Fruit fly (Drosophila melanogaster) whole organism, embryonic: Measurements from ENCODE around the gene CG17652.
A peak's percentile ranks its signal among the peaks of the same experiment; 100 is the strongest.

Experiments
- Adf1 ChIP-seq: fragments of 200-800 bp; sonication (Bioruptor generic); IDR thresholded peaks from 2 replicates; pipeline ENCODE4 v1.3.6; 2022; ENCODE audit warnings: missing biosample characterization, missing genetic modification characterization
- Atf-2 ChIP-seq: fragments of 200-800 bp; sonication (Bioruptor generic); optimal IDR thresholded peaks from 2 replicates; lab custom pipeline; 2016; ENCODE audit warnings: missing biosample characterization, missing genetic modification characterization
- CG10321 ChIP-seq: fragments of 200-800 bp; sonication (Bioruptor generic); IDR thresholded peaks from 2 replicates; pipeline ENCODE4 v1.3.6; 2022; ENCODE audit warnings: missing biosample characterization, missing genetic modification characterization
- CG11398 ChIP-seq: fragments of 200-800 bp; sonication (Bioruptor generic); optimal IDR thresholded peaks from 2 replicates; lab custom pipeline; 2016; ENCODE audit warnings: missing biosample characterization, missing genetic modification characterization
- CG12155 ChIP-seq: fragments of 200-800 bp; sonication (Bioruptor generic); optimal IDR thresholded peaks from 3 replicates; lab custom pipeline; 2016; ENCODE audit warnings: missing biosample characterization, missing genetic modification characterization
- CG1529 ChIP-seq: fragments of 200-800 bp; sonication (Bioruptor generic); optimal IDR thresholded peaks from 3 replicates; lab custom pipeline; 2018; ENCODE audit warnings: missing biosample characterization, missing genetic modification characterization
- CG17568 ChIP-seq: fragments of 200-800 bp; sonication (Bioruptor generic); optimal IDR thresholded peaks from 2 replicates; lab custom pipeline; 2018; ENCODE audit warnings: missing biosample characterization, mild to moderate bottlenecking, missing genetic modification characterization, moderate library complexity
- CG17612 ChIP-seq: fragments of 200-800 bp; sonication (Bioruptor generic); IDR thresholded peaks from 2 replicates; pipeline ENCODE4 v1.3.6; 2022; ENCODE audit warnings: missing biosample characterization, missing genetic modification characterization
- CG18262 ChIP-seq: fragments of 200-800 bp; optimal IDR thresholded peaks from 3 replicates; lab custom pipeline; 2019; ENCODE audit warnings: missing biosample characterization, mild to moderate bottlenecking, missing genetic modification characterization, moderate library complexity
- CG2712 ChIP-seq: fragments of 200-800 bp; optimal IDR thresholded peaks from 3 replicates; lab custom pipeline; 2019; ENCODE audit warnings: missing biosample characterization, mild to moderate bottlenecking, missing genetic modification characterization, moderate library complexity
- CG30403 ChIP-seq: fragments of 200-800 bp; sonication (Bioruptor generic); optimal IDR thresholded peaks from 3 replicates; lab custom pipeline; 2016; ENCODE audit warnings: missing biosample characterization, missing genetic modification characterization
- CG31365 ChIP-seq: fragments of 200-800 bp; sonication (Bioruptor generic); optimal IDR thresholded peaks from 2 replicates; lab custom pipeline; 2018; ENCODE audit warnings: missing biosample characterization, mild to moderate bottlenecking, missing genetic modification characterization
- CG31441 ChIP-seq: fragments of 200-800 bp; sonication (Bioruptor generic); IDR thresholded peaks from 2 replicates; pipeline ENCODE4 v1.3.6; 2022; ENCODE audit warnings: missing biosample characterization, missing genetic modification characterization
- CG8924 ChIP-seq: fragments of 200-800 bp; optimal IDR thresholded peaks from 3 replicates; lab custom pipeline; 2019; ENCODE audit warnings: missing biosample characterization, mild to moderate bottlenecking, missing genetic modification characterization, moderate library complexity
- CG9876 ChIP-seq: fragments of 200-800 bp; sonication (Bioruptor generic); optimal IDR thresholded peaks from 2 replicates; lab custom pipeline; 2016; ENCODE audit warnings: missing biosample characterization, missing genetic modification characterization
- CHES-1-like ChIP-seq: fragments of 200-800 bp; sonication (Bioruptor generic); optimal IDR thresholded peaks from 2 replicates; lab custom pipeline; 2016; ENCODE audit warnings: missing biosample characterization, missing genetic modification characterization
- Dll ChIP-seq: fragments of 200-800 bp; sonication (Bioruptor generic); IDR thresholded peaks from 4 replicates; pipeline ENCODE4 v1.3.6; 2022; ENCODE audit warnings: missing biosample characterization, missing genetic modification characterization; ENCODE audit not compliant: partially characterized antibody
- HLH4C ChIP-seq: fragments of 200-800 bp; sonication (Bioruptor generic); IDR thresholded peaks from 3 replicates; pipeline ENCODE4 v1.3.6; 2022; ENCODE audit warnings: missing biosample characterization, missing genetic modification characterization; ENCODE audit not compliant: partially characterized antibody
- HmgD ChIP-seq: fragments of 200-800 bp; sonication (Bioruptor generic); optimal IDR thresholded peaks from 3 replicates; lab custom pipeline; 2016; ENCODE audit warnings: missing biosample characterization, missing genetic modification characterization
- Hr51 ChIP-seq, 2 experiments: fragments of 200-800 bp; sonication (Bioruptor generic); optimal IDR thresholded peaks; 2 replicates in 1 of 2; 3 replicates in 1 of 2; lab custom pipeline; 2016 to 2018; ENCODE audit warnings: missing biosample characterization in 2 of 2, missing genetic modification characterization in 2 of 2, mild to moderate bottlenecking in 1 of 2, moderate library complexity in 1 of 2
- Jarid2 ChIP-seq: fragments of 200-800 bp; sonication (Bioruptor generic); optimal IDR thresholded peaks from 3 replicates; lab custom pipeline; 2017; ENCODE audit warnings: mild to moderate bottlenecking, missing biosample characterization, missing genetic modification reagents, missing genetic modification characterization
- Max ChIP-seq: fragments of 200-800 bp; sonication (Bioruptor generic); optimal IDR thresholded peaks from 2 replicates; lab custom pipeline; 2016; ENCODE audit warnings: missing biosample characterization, mild to moderate bottlenecking, missing genetic modification characterization
- Med ChIP-seq: fragments of 200-800 bp; sonication (Bioruptor generic); peaks from one replicate; lab custom pipeline; 2016; ENCODE audit warnings: missing biosample characterization, missing genetic modification characterization, mild to moderate bottlenecking, inconsistent platforms, moderate library complexity
- Myb ChIP-seq: fragments of 200-800 bp; sonication (Bioruptor generic); optimal IDR thresholded peaks from 2 replicates; lab custom pipeline; 2016; ENCODE audit warnings: missing biosample characterization, missing genetic modification characterization
- NK7.1 ChIP-seq: fragments of 200-800 bp; sonication (Bioruptor generic); optimal IDR thresholded peaks from 3 replicates; lab custom pipeline; 2016; ENCODE audit warnings: missing biosample characterization, missing genetic modification characterization
- Optix ChIP-seq: fragments of 200-800 bp; sonication (Bioruptor generic); IDR thresholded peaks from 3 replicates; pipeline ENCODE4 v1.3.6; 2022; ENCODE audit warnings: missing biosample characterization, missing genetic modification characterization
- Stat92E ChIP-seq, 3 experiments: fragments of >200 bp in 2 of 3; fragments of 200-800 bp in 1 of 3; sonication (Bioruptor generic) in 1 of 3; optimal IDR thresholded peaks; 2 replicates each; lab custom pipeline; 2017 to 2019; ENCODE audit warnings: missing biosample characterization in 3 of 3, missing genetic modification characterization in 3 of 3, mild to moderate bottlenecking in 1 of 3, moderate library complexity in 1 of 3
- Taf1 ChIP-seq: fragments of 200-800 bp; sonication (Bioruptor generic); IDR thresholded peaks from 2 replicates; pipeline ENCODE4 v1.3.6; 2022; ENCODE audit warnings: missing biosample characterization, missing genetic modification characterization
- Usf ChIP-seq: fragments of 200-800 bp; sonication (Bioruptor generic); optimal IDR thresholded peaks from 2 replicates; lab custom pipeline; 2017; ENCODE audit warnings: missing genotype, missing biosample characterization, missing genetic modification characterization
- bab2 ChIP-seq: fragments of 200-800 bp; sonication (Bioruptor generic); optimal IDR thresholded peaks from 2 replicates; lab custom pipeline; 2016; ENCODE audit warnings: missing biosample characterization, missing genetic modification characterization
- chinmo ChIP-seq: fragments of 200-800 bp; sonication (Bioruptor generic); IDR thresholded peaks from 4 replicates; pipeline ENCODE4 v1.3.6; 2022; ENCODE audit warnings: missing biosample characterization, missing genetic modification characterization; ENCODE audit not compliant: partially characterized antibody
- chn ChIP-seq: fragments of 200-800 bp; sonication (Bioruptor generic); optimal IDR thresholded peaks from 2 replicates; lab custom pipeline; 2016; ENCODE audit warnings: missing biosample characterization, missing genetic modification characterization
- ci ChIP-seq: fragments of 200-800 bp; sonication (Bioruptor generic); IDR thresholded peaks from 3 replicates; pipeline ENCODE4 v1.3.6; 2022; ENCODE audit warnings: missing biosample characterization, missing genetic modification characterization
- crp ChIP-seq, 2 experiments: fragments of 200-800 bp; sonication (Bioruptor generic); optimal IDR thresholded peaks; 2 replicates in 1 of 2; 3 replicates in 1 of 2; lab custom pipeline; 2017; ENCODE audit warnings: missing biosample characterization in 2 of 2, missing genetic modification characterization in 2 of 2, mild to moderate bottlenecking in 1 of 2, moderate library complexity in 1 of 2
- dmrt99B ChIP-seq: fragments of 200-800 bp; sonication (Bioruptor generic); optimal IDR thresholded peaks from 2 replicates; lab custom pipeline; 2018; ENCODE audit warnings: missing biosample characterization, mild to moderate bottlenecking, missing genetic modification characterization, moderate library complexity
- eyg ChIP-seq: fragments of 200-800 bp; sonication (Bioruptor generic); optimal IDR thresholded peaks from 3 replicates; lab custom pipeline; 2016; ENCODE audit warnings: missing biosample characterization, missing genetic modification characterization
- fd3F ChIP-seq: fragments of 200-800 bp; sonication (Bioruptor generic); optimal IDR thresholded peaks from 2 replicates; lab custom pipeline; 2018; ENCODE audit warnings: missing biosample characterization, mild to moderate bottlenecking, missing genetic modification characterization, moderate library complexity
- fd96Cb ChIP-seq: fragments of 200-800 bp; sonication (Bioruptor generic); optimal IDR thresholded peaks from 2 replicates; lab custom pipeline; 2018; ENCODE audit warnings: missing biosample characterization, mild to moderate bottlenecking, missing genetic modification characterization, moderate library complexity
- fu2 ChIP-seq: fragments of 200-800 bp; sonication (Bioruptor generic); optimal IDR thresholded peaks from 2 replicates; lab custom pipeline; 2016; ENCODE audit warnings: missing biosample characterization, missing genetic modification characterization
- gcm2 ChIP-seq: fragments of 200-800 bp; sonication (Bioruptor generic); optimal IDR thresholded peaks from 2 replicates; lab custom pipeline; 2016; ENCODE audit warnings: missing biosample characterization, missing genetic modification characterization
- grau ChIP-seq: fragments of 200-800 bp; optimal IDR thresholded peaks from 3 replicates; lab custom pipeline; 2019; ENCODE audit warnings: missing biosample characterization, mild to moderate bottlenecking, missing genetic modification characterization, moderate library complexity
- gro ChIP-seq: fragments of 200-800 bp; sonication (Bioruptor generic); optimal IDR thresholded peaks from 2 replicates; lab custom pipeline; 2016; ENCODE audit warnings: missing biosample characterization, missing genetic modification characterization
- luna ChIP-seq: fragments of 200-800 bp; sonication (Bioruptor generic); optimal IDR thresholded peaks from 2 replicates; lab custom pipeline; 2016; ENCODE audit warnings: missing biosample characterization, missing genetic modification characterization
- pzg ChIP-seq: fragments of 200-800 bp; sonication (Bioruptor generic); optimal IDR thresholded peaks from 3 replicates; lab custom pipeline; 2018; ENCODE audit warnings: missing biosample characterization, mild to moderate bottlenecking, missing genetic modification characterization, moderate library complexity
- ro ChIP-seq: fragments of 200-800 bp; sonication (Bioruptor generic); IDR thresholded peaks from 2 replicates; pipeline ENCODE4 v1.3.6; 2022; ENCODE audit warnings: missing biosample characterization, missing genetic modification characterization
- sens-2 ChIP-seq: fragments of 200-800 bp; sonication (Bioruptor generic); IDR thresholded peaks from 2 replicates; pipeline ENCODE4 v1.3.6; 2022; ENCODE audit warnings: missing biosample characterization, missing genetic modification characterization
- shn ChIP-seq: fragments of 200-800 bp; sonication (Bioruptor generic); optimal IDR thresholded peaks from 3 replicates; lab custom pipeline; 2016; ENCODE audit warnings: missing biosample characterization, missing genetic modification characterization
- toy ChIP-seq: fragments of 200-800 bp; sonication (Bioruptor generic); IDR thresholded peaks from 2 replicates; pipeline ENCODE4 v1.3.6; 2022; ENCODE audit warnings: missing biosample characterization, missing genetic modification characterization
- trh ChIP-seq: fragments of 200-800 bp; sonication (Bioruptor generic); optimal IDR thresholded peaks from 2 replicates; lab custom pipeline; 2016; ENCODE audit warnings: missing biosample characterization, missing genetic modification characterization
- tx ChIP-seq: fragments of 200-800 bp; sonication (Bioruptor generic); optimal IDR thresholded peaks from 2 replicates; lab custom pipeline; 2016; ENCODE audit warnings: missing biosample characterization, missing genetic modification characterization
- usp ChIP-seq: fragments of >200 bp; optimal IDR thresholded peaks from 2 replicates; lab custom pipeline; 2017; ENCODE audit warnings: missing biosample characterization, missing genetic modification characterization

CG17652 gene

dm6 chr2L:1729607-1730011 lies 2.5 kb downstream of the CG17652 start, which contains the start of the genes Eno and CG31937 (continued):
- TF ChIP-seq tx (no peak), CHES-1-like (GFP tag; lab: Kevin White, UChicago) (peak; percentile 59), shn (GFP tag; lab: Kevin White, UChicago) (peak; percentile 43), trh (GFP tag; lab: Kevin White, UChicago) (no peak), gro (GFP tag; lab: Kevin White, UChicago) (peak; percentile 25), Adf1 (GFP tag; lab: Robert Waterston, UW) (0 out of 2 replicates have a peak, but pooled peaks have one; percentile 39), fd3F (GFP tag; lab: Kevin White, UChicago) (peak; percentile 3), chn (GFP tag; lab: Kevin White, UChicago) (peak; percentile 4), Hr51 (GFP tag; optimal IDR thresholded peaks at IDR 0.05; lab: Kevin White, UChicago) (peak in 1 of 2 experiments; percentile 28), CG30403 (peak; percentile 63), Jarid2 (GFP tag; lab: Kevin White, UChicago) (peak; percentile 4), luna (no peak), Myb (peak; percentile 8), pzg (GFP tag; lab: Kevin White, UChicago) (peak; percentile 50), dmrt99B (tag; lab: Kevin White, UChicago) (peak; percentile 40), Taf1 (peak; percentile 45; the same call in 1 of the 2 replicates), HmgD (peak; percentile 21), CG2712 (peak; percentile 37), Atf-2 (GFP tag; lab: Kevin White, UChicago) (peak; percentile 1), CG9876 (GFP tag; lab: Kevin White, UChicago) (no peak), ci (peak; percentile 63; the same call in 2 of the 3 replicates), CG31441 (GFP tag; lab: Robert Waterston, UW) (peak; percentile 50; the same call in 1 of the 2 replicates), CG8924 (peak; percentile 44), gcm2 (GFP tag; lab: Kevin White, UChicago) (no peak), CG1529 (GFP tag; lab: Kevin White, UChicago) (peak; percentile 28), eyg (GFP tag; lab: Kevin White, UChicago) (peak; percentile 11), Max (GFP tag; lab: Kevin White, UChicago) (peak; percentile 32), NK7.1 (GFP tag; lab: Kevin White, UChicago) (no peak), HLH4C (GFP tag; lab: Robert Waterston, UW) (no peak), bab2 (peak; percentile 10), CG18262 (tag; lab: Kevin White, UChicago) (peak; percentile 22), toy (GFP tag; lab: Robert Waterston, UW) (no peak), Usf (GFP tag; lab: Kevin White, UChicago) (no peak), Dll (GFP tag; lab: Robert Waterston, UW) (0 out of 4 replicates have a peak, but pooled peaks have one; percentile 32), Med (GFP tag; lab: Kevin White, UChicago) (peak; percentile 85), CG31365 (tag; lab: Kevin White, UChicago) (no peak), chinmo (GFP tag; lab: Robert Waterston, UW) (no peak), fd96Cb (tag; lab: Kevin White, UChicago) (no peak), usp (GFP tag; lab: Kevin White, UChicago) (no peak), Stat92E (GFP tag; optimal IDR thresholded peaks at IDR 0.05; lab: Kevin White, UChicago) (no peak), fu2 (GFP tag; lab: Kevin White, UChicago) (peak; percentile 27), CG17568 (GFP tag; lab: Kevin White, UChicago) (no peak), Optix (GFP tag; lab: Robert Waterston, UW) (0 out of 3 replicates have a peak, but pooled peaks have one; percentile 8), ro (GFP tag; lab: Robert Waterston, UW) (no peak), sens-2 (GFP tag; lab: Robert Waterston, UW) (peak; percentile 39; the same call in 1 of the 2 replicates), CG11398 (GFP tag; lab: Kevin White, UChicago) (no peak), crp (GFP tag; optimal IDR thresholded peaks at IDR 0.05; lab: Kevin White, UChicago) (peak; percentile 6 to 88), grau (tag; lab: Kevin White, UChicago) (peak; percentile 62), CG10321 (GFP tag; lab: Robert Waterston, UW) (no peak), CG12155 (peak; percentile 32), CG17612 (GFP tag; lab: Robert Waterston, UW) (peak; percentile 22; the same call in 1 of the 2 replicates)
